Worm (Caenorhabditis elegans) whole organism, late embryonic: ENCODE results near the gene ZK228.3.

Experiments used
- F13H6.1 ChIP-seq: sonication (generic microtip); optimal IDR thresholded peaks from 2 replicates; lab custom pipeline; 2016; ENCODE audit warnings: missing genetic modification characterization, missing compliant biosample characterization
- K02D7.2 ChIP-seq: sonication (generic microtip); optimal IDR thresholded peaks from 2 replicates; lab custom pipeline; 2017; ENCODE audit warnings: mild to moderate bottlenecking, missing genetic modification characterization, missing compliant biosample characterization
- K09A11.1 ChIP-seq: sonication (generic microtip); optimal IDR thresholded peaks from 2 replicates; lab custom pipeline; 2017; ENCODE audit warnings: antibody characterized with exemption, mild to moderate bottlenecking, missing genetic modification characterization, missing compliant biosample characterization; ENCODE audit not compliant: insufficient read depth
- T23F11.4 ChIP-seq: fragments of 200-800 bp; sonication (Bioruptor generic); optimal IDR thresholded peaks from 2 replicates; lab custom pipeline; 2018; ENCODE audit warnings: mild to moderate bottlenecking, missing genetic modification characterization, missing compliant biosample characterization
- Y22D7AL.16 ChIP-seq: sonication (generic microtip); optimal IDR thresholded peaks from 2 replicates; lab custom pipeline; 2016; ENCODE audit warnings: missing genetic modification characterization, missing compliant biosample characterization
- ahr-1 ChIP-seq: sonication (generic microtip); optimal IDR thresholded peaks from 2 replicates; lab custom pipeline; 2016; ENCODE audit warnings: missing genetic modification characterization, missing compliant biosample characterization
- ama-1 ChIP-seq: fragments of 150-350 bp; optimal IDR thresholded peaks from 2 replicates; lab custom pipeline; 2014
- ceh-14 ChIP-seq: sonication (generic microtip); optimal IDR thresholded peaks from 2 replicates; lab custom pipeline; 2016; ENCODE audit warnings: missing genotype, missing genetic modification characterization, missing compliant biosample characterization
- ceh-2 ChIP-seq: sonication (generic microtip); optimal IDR thresholded peaks from 2 replicates; lab custom pipeline; 2016; ENCODE audit warnings: missing genotype, missing genetic modification characterization, missing compliant biosample characterization
- ceh-31 ChIP-seq: sonication (generic microtip); optimal IDR thresholded peaks from 2 replicates; lab custom pipeline; 2016; ENCODE audit warnings: missing genetic modification characterization, missing compliant biosample characterization
- ceh-48 ChIP-seq: sonication (generic microtip); optimal IDR thresholded peaks from 2 replicates; lab custom pipeline; 2016; ENCODE audit warnings: missing genetic modification characterization, inconsistent platforms, missing compliant biosample characterization
- ceh-6 ChIP-seq: fragments of 200-800 bp; sonication (Bioruptor generic); optimal IDR thresholded peaks from 2 replicates; lab custom pipeline; 2018; ENCODE audit warnings: mild to moderate bottlenecking, missing genetic modification characterization, missing compliant biosample characterization
- che-1 ChIP-seq: sonication (generic microtip); optimal IDR thresholded peaks from 2 replicates; lab custom pipeline; 2016; ENCODE audit warnings: mild to moderate bottlenecking, missing genetic modification characterization, missing compliant biosample characterization
- dmd-4 ChIP-seq: sonication (generic microtip); optimal IDR thresholded peaks from 2 replicates; lab custom pipeline; 2016; ENCODE audit warnings: borderline replicate concordance, missing genetic modification characterization, missing compliant biosample characterization
- elt-2 ChIP-seq: sonication (generic microtip); optimal IDR thresholded peaks from 2 replicates; lab custom pipeline; 2016; ENCODE audit warnings: missing genetic modification reagents, missing genetic modification characterization, missing compliant biosample characterization
- elt-4 ChIP-seq: sonication (generic microtip); optimal IDR thresholded peaks from 2 replicates; lab custom pipeline; 2016; ENCODE audit warnings: missing genetic modification characterization, missing compliant biosample characterization
- eyg-1 ChIP-seq: sonication (generic microtip); optimal IDR thresholded peaks from 2 replicates; lab custom pipeline; 2016; ENCODE audit warnings: missing genotype, missing genetic modification characterization, missing compliant biosample characterization
- fax-1 ChIP-seq: sonication (generic microtip); optimal IDR thresholded peaks from 2 replicates; lab custom pipeline; 2016; ENCODE audit warnings: missing genotype, missing genetic modification characterization, missing compliant biosample characterization
- fkh-6 ChIP-seq: sonication (generic microtip); optimal IDR thresholded peaks from 2 replicates; lab custom pipeline; 2016; ENCODE audit warnings: missing genetic modification characterization, missing compliant biosample characterization
- gmeb-2 ChIP-seq: sonication (generic microtip); optimal IDR thresholded peaks from 2 replicates; lab custom pipeline; 2016; ENCODE audit warnings: missing genetic modification characterization, inconsistent platforms, missing compliant biosample characterization
- hlh-13 ChIP-seq: fragments of 200-800 bp; sonication (Bioruptor generic); optimal IDR thresholded peaks from 2 replicates; lab custom pipeline; 2018; ENCODE audit warnings: mild to moderate bottlenecking, missing genetic modification characterization, missing compliant biosample characterization
- hlh-15 ChIP-seq: sonication (generic microtip); optimal IDR thresholded peaks from 2 replicates; lab custom pipeline; 2016; ENCODE audit warnings: missing genetic modification characterization, missing compliant biosample characterization
- hlh-6 ChIP-seq: sonication (generic microtip); optimal IDR thresholded peaks from 2 replicates; lab custom pipeline; 2016; ENCODE audit warnings: missing genotype, missing genetic modification characterization, missing compliant biosample characterization
- hlh-8 ChIP-seq: sonication (generic microtip); optimal IDR thresholded peaks from 2 replicates; lab custom pipeline; 2016; ENCODE audit warnings: missing genotype, missing genetic modification characterization, missing compliant biosample characterization
- lim-6 ChIP-seq: sonication (generic microtip); optimal IDR thresholded peaks from 2 replicates; lab custom pipeline; 2016; ENCODE audit warnings: missing genetic modification characterization, missing compliant biosample characterization
- madf-2 ChIP-seq: sonication (generic microtip); optimal IDR thresholded peaks from 2 replicates; lab custom pipeline; 2017; ENCODE audit warnings: missing genetic modification characterization, missing compliant biosample characterization
- mec-3 ChIP-seq: sonication (generic microtip); optimal IDR thresholded peaks from 2 replicates; lab custom pipeline; 2016; ENCODE audit warnings: borderline replicate concordance, missing genetic modification characterization, missing compliant biosample characterization
- nfya-1 ChIP-seq: sonication (generic microtip); optimal IDR thresholded peaks from 2 replicates; lab custom pipeline; 2017; ENCODE audit warnings: missing genetic modification characterization, mild to moderate bottlenecking, missing compliant biosample characterization, antibody characterized with exemption, moderate library complexity
- npax-4 ChIP-seq: sonication (generic microtip); optimal IDR thresholded peaks from 2 replicates; lab custom pipeline; 2016; ENCODE audit warnings: missing genetic modification characterization, missing compliant biosample characterization
- pat-9 ChIP-seq: fragments of 200-800 bp; sonication (Bioruptor generic); optimal IDR thresholded peaks from 2 replicates; lab custom pipeline; 2018; ENCODE audit warnings: mild to moderate bottlenecking, missing genetic modification characterization, moderate library complexity, missing compliant biosample characterization
- pax-1 ChIP-seq: fragments of 150-350 bp; optimal IDR thresholded peaks from 2 replicates; lab custom pipeline; 2014; ENCODE audit warnings: missing biosample characterization, missing genetic modification characterization
- pha-2 ChIP-seq: sonication (generic microtip); optimal IDR thresholded peaks from 2 replicates; lab custom pipeline; 2017; ENCODE audit warnings: mild to moderate bottlenecking, missing genetic modification characterization, missing compliant biosample characterization
- pha-4 ChIP-seq: fragments of 150-350 bp; optimal IDR thresholded peaks from 2 replicates; lab custom pipeline; 2018; ENCODE audit warnings: missing biosample characterization, missing genetic modification reagents, missing genetic modification characterization
- pqm-1 ChIP-seq: sonication (generic microtip); optimal IDR thresholded peaks from 2 replicates; lab custom pipeline; 2016; ENCODE audit warnings: missing genetic modification characterization, missing compliant biosample characterization
- pros-1 ChIP-seq: fragments of 150-350 bp; optimal IDR thresholded peaks from 2 replicates; lab custom pipeline; 2014; ENCODE audit warnings: missing biosample characterization, missing genetic modification reagents, missing genetic modification characterization
- sox-2 ChIP-seq: fragments of 200-800 bp; sonication (Bioruptor generic); IDR thresholded peaks from 2 replicates; pipeline ENCODE4 v1.3.6; 2022; ENCODE audit warnings: missing genetic modification reagents, missing genetic modification characterization, missing compliant biosample characterization
- sox-4 ChIP-seq: sonication (generic microtip); optimal IDR thresholded peaks from 2 replicates; lab custom pipeline; 2017; ENCODE audit warnings: mild to moderate bottlenecking, missing genetic modification characterization, inconsistent platforms, missing compliant biosample characterization
- syd-9 ChIP-seq: sonication (generic microtip); optimal IDR thresholded peaks from 2 replicates; lab custom pipeline; 2016; ENCODE audit warnings: mild to moderate bottlenecking, missing genetic modification characterization, moderate library complexity, missing compliant biosample characterization
- tbx-2 ChIP-seq: sonication (generic microtip); optimal IDR thresholded peaks from 2 replicates; lab custom pipeline; 2016; ENCODE audit warnings: missing genetic modification characterization, missing compliant biosample characterization
- ttx-3 ChIP-seq: sonication (generic microtip); optimal IDR thresholded peaks from 2 replicates; lab custom pipeline; 2016; ENCODE audit warnings: missing genetic modification reagents, missing genetic modification characterization, missing compliant biosample characterization
- unc-55 ChIP-seq: sonication (generic microtip); optimal IDR thresholded peaks from 2 replicates; lab custom pipeline; 2017; ENCODE audit warnings: missing biosample characterization, missing genetic modification reagents, missing genetic modification characterization
- unc-86 ChIP-seq: sonication (generic microtip); optimal IDR thresholded peaks from 2 replicates; lab custom pipeline; 2016; ENCODE audit warnings: missing genetic modification characterization, missing compliant biosample characterization
- zip-5 ChIP-seq: sonication (generic microtip); optimal IDR thresholded peaks from 2 replicates; lab custom pipeline; 2016; ENCODE audit warnings: missing genetic modification characterization, missing compliant biosample characterization

ZK228.3 gene

ce11 chrV:18487158-18487557 lies 26.1 kb upstream of the ZK228.3 start, which contains the start of gene Y51A2D.18:
TSS of gene Y51A2D.18 (minus strand) at chrV:18487258.
- no peak for TF ChIP-seq sox-2 (GFP tag; lab: Robert Waterston, UW)
- TF ChIP-seq nfya-1 (tag; lab: Kevin White, UChicago) = no peak
- no peak for TF ChIP-seq pat-9 (tag; lab: Kevin White, UChicago)
- TF ChIP-seq elt-2 = no peak
- no peak for TF ChIP-seq ceh-6 (GFP tag; lab: Kevin White, UChicago)
- TF ChIP-seq mec-3 (tag; lab: Kevin White, UChicago) = no peak
- TF ChIP-seq K09A11.1 (tag; lab: Kevin White, UChicago) = no peak
- no peak for TF ChIP-seq ttx-3 (tag; lab: Kevin White, UChicago)

- TF ChIP-seq ahr-1 = no peak
- no peak for TF ChIP-seq fkh-6 (tag; lab: Kevin White, UChicago)
- TF ChIP-seq Y22D7AL.16 (tag; lab: Kevin White, UChicago) = no peak
- no peak for TF ChIP-seq hlh-15 (tag; lab: Kevin White, UChicago)
- no peak for TF ChIP-seq dmd-4
- TF ChIP-seq K02D7.2 (tag; lab: Kevin White, UChicago) = no peak
- no peak for TF ChIP-seq fax-1 (tag; lab: Kevin White, UChicago)
- TF ChIP-seq F13H6.1 = no peak
- no peak for TF ChIP-seq hlh-13
- TF ChIP-seq ceh-31 (tag; lab: Kevin White, UChicago) = no peak
- no peak for TF ChIP-seq pros-1
- no peak for TF ChIP-seq madf-2 (tag; lab: Kevin White, UChicago)
- no peak for TF ChIP-seq zip-5
- TF ChIP-seq sox-4 (tag; lab: Kevin White, UChicago) = no peak
- TF ChIP-seq ttx-3 (tag; lab: Kevin White, UChicago) = no peak
- TF ChIP-seq, all 69 proteins: peak for 0
Measured at ce11 chrV:18480231-18480630, 19.2 kb upstream of the ZK228.3 start, which contains the start of gene srh-178. TSS of gene srh-178 (minus strand) at chrV:18480331.

ce11 chrV:18476090-18476489 lies 15.0 kb upstream of the ZK228.3 start, which contains the start of gene srh-179:
TSS of gene srh-179 (plus strand) at chrV:18476390.
- TF ChIP-seq pqm-1 (no peak), npax-4 (tag; lab: Kevin White, UChicago) (no peak), fkh-6 (tag; lab: Kevin White, UChicago) (no peak), T23F11.4 (GFP tag; lab: Kevin White, UChicago) (no peak), sox-2 (GFP tag; lab: Robert Waterston, UW) (no peak), pat-9 (tag; lab: Kevin White, UChicago) (no peak), elt-4 (no peak), che-1 (tag; lab: Kevin White, UChicago) (no peak), madf-2 (tag; lab: Kevin White, UChicago) (no peak), unc-55 (GFP tag; lab: Kevin White, UChicago) (no peak), lim-6 (no peak), hlh-8 (tag; lab: Kevin White, UChicago) (no peak), pha-2 (no peak), ceh-48 (tag; lab: Kevin White, UChicago) (no peak), ama-1 (lab: Kevin White, UChicago) (no peak), mec-3 (tag; lab: Kevin White, UChicago) (no peak)

- no peak for TF ChIP-seq K02D7.2 (tag; lab: Kevin White, UChicago)
- TF ChIP-seq ceh-2 (tag; lab: Kevin White, UChicago) = no peak
- TF ChIP-seq ahr-1 = no peak
- no peak for TF ChIP-seq tbx-2 (tag; lab: Kevin White, UChicago)
- no peak for TF ChIP-seq ceh-6 (GFP tag; lab: Kevin White, UChicago)
- TF ChIP-seq eyg-1 = no peak
- no peak for TF ChIP-seq pha-4 (tag; lab: Kevin White, UChicago)
- TF ChIP-seq syd-9 (tag; lab: Kevin White, UChicago) = no peak
- TF ChIP-seq ceh-14 (tag; lab: Kevin White, UChicago) = no peak
- no peak for TF ChIP-seq hlh-13
- no peak for TF ChIP-seq hlh-6 (tag; lab: Kevin White, UChicago)
- TF ChIP-seq pax-1 (tag; lab: Kevin White, UChicago) = no peak
- TF ChIP-seq gmeb-2 (tag; lab: Kevin White, UChicago) = no peak
- TF ChIP-seq F13H6.1 = no peak
- no peak for TF ChIP-seq unc-86 (tag; lab: Kevin White, UChicago)
Measured at ce11 chrV:18474223-18474622, 13.2 kb upstream of the ZK228.3 start, which contains the start of gene srh-181. TSS of gene srh-181 (plus strand) at chrV:18474523.
